Worm (Caenorhabditis elegans) whole organism, late embryonic: Measurements from ENCODE around the gene W08E12.7.

Experiments used
- unc-55 ChIP-seq: sonication (generic microtip); optimal IDR thresholded peaks from 2 replicates; lab custom pipeline; 2017; ENCODE audit warnings: missing biosample characterization, missing genetic modification reagents, missing genetic modification characterization
- unc-86 ChIP-seq: sonication (generic microtip); optimal IDR thresholded peaks from 2 replicates; lab custom pipeline; 2016; ENCODE audit warnings: missing genetic modification characterization, missing compliant biosample characterization

ce11 chrIV:3291977-3292561 lies 2.9 kb upstream of the W08E12.7 start, which contains the start of gene W08E12.8:
- no peak for TF ChIP-seq unc-55 (GFP tag; lab: Kevin White, UChicago)
- no peak for TF ChIP-seq unc-86
